Worm (Caenorhabditis elegans) whole organism, young adult: Measurements from ENCODE around the gene T24E12.12.

Experiments
- B0035.1 ChIP-seq: sonication (generic microtip); optimal IDR thresholded peaks from 2 replicates; lab custom pipeline; 2016; ENCODE audit warnings: missing genetic modification characterization, mild to moderate bottlenecking, missing compliant biosample characterization, missing genotype, missing genetic modification reagents
- B0261.1 ChIP-seq: sonication (generic microtip); optimal IDR thresholded peaks from 2 replicates; lab custom pipeline; 2016; ENCODE audit warnings: mild to moderate bottlenecking, missing genetic modification characterization, moderate library complexity, missing compliant biosample characterization
- ama-1 ChIP-seq, 3 experiments: fragments of 150-350 bp in 1 of 3; sonication (generic microtip) in 2 of 3; optimal IDR thresholded peaks; 2 replicates each; lab custom pipeline; 2014 to 2018; ENCODE audit warnings: missing biosample characterization in 2 of 3, missing genetic modification characterization in 2 of 3, missing genetic modification reagents in 2 of 3
- aptf-2 ChIP-seq: fragments of 200-800 bp; sonication (Bioruptor generic); conservative IDR thresholded peaks from 2 replicates; pipeline ENCODE4 v1.3.6; 2022; ENCODE audit warnings: missing genetic modification reagents, missing genetic modification characterization, missing compliant biosample characterization
- fkh-3 ChIP-seq: sonication (generic microtip); optimal IDR thresholded peaks from 2 replicates; lab custom pipeline; 2016; ENCODE audit warnings: mild to moderate bottlenecking, missing genetic modification characterization, missing compliant biosample characterization
- hmg-1.2 ChIP-seq: fragments of 200-800 bp; sonication (Bioruptor generic); IDR thresholded peaks from 2 replicates; pipeline ENCODE4 v1.3.6; 2022; ENCODE audit warnings: missing genetic modification reagents, missing genetic modification characterization, missing compliant biosample characterization
- madf-3 ChIP-seq: fragments of 200-800 bp; sonication (Bioruptor generic); IDR thresholded peaks from 2 replicates; pipeline ENCODE4 v1.3.6; 2022; ENCODE audit warnings: missing genetic modification reagents, missing genetic modification characterization, missing compliant biosample characterization
- nhr-179 ChIP-seq: sonication (generic microtip); optimal IDR thresholded peaks from 2 replicates; lab custom pipeline; 2016; ENCODE audit warnings: mild to moderate bottlenecking, missing genetic modification characterization, missing compliant biosample characterization
- pha-4 ChIP-seq: fragments of 150-350 bp; sonication (generic microtip); optimal IDR thresholded peaks from 2 replicates; lab custom pipeline; 2014; ENCODE audit warnings: missing biosample characterization, missing genetic modification reagents, missing genetic modification characterization
- sptf-2 ChIP-seq: fragments of 200-800 bp; sonication (Bioruptor generic); optimal IDR thresholded peaks from 2 replicates; lab custom pipeline; 2018; ENCODE audit warnings: mild to moderate bottlenecking, missing genetic modification characterization, missing compliant biosample characterization
- zfh-2 ChIP-seq: fragments of 200-800 bp; sonication (Bioruptor generic); conservative IDR thresholded peaks from 2 replicates; pipeline ENCODE4 v1.3.6; 2022; ENCODE audit warnings: missing genetic modification reagents, missing genetic modification characterization, missing compliant biosample characterization

DNA sequence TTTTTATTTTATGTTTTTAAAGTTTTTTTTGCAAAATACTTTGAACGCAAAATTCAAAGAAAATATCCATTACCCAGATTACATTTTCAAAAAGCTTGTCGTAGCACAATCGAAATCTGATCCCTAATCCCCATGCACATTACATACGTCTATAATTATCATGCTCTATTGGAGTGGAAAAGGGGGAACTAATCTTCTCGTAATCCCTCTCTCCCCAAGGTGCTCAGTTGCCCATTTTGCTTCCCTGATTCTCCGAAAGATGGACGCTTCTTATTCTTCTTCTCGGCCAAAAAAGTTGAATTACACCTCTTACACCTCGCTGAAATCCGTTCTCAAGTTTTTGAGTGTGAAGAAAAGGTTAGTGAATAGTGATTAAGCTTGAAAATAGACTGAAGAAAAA lies 48.0 kb upstream of the T24E12.12 start, which contains the start of gene fbxc-53:
- TF ChIP-seq B0035.1 (tag; lab: Kevin White, UChicago) (no peak), aptf-2 (no peak), pha-4 (tag; lab: Kevin White, UChicago) (no peak), nhr-179 (no peak), ama-1 (optimal IDR thresholded peaks at IDR 0.05; lab: Kevin White, UChicago) (no peak), ama-1 (GFP tag; optimal IDR thresholded peaks at IDR 0.05; lab: Kevin White, UChicago) (no peak), zfh-2 (GFP tag; lab: Robert Waterston, UW) (no peak), fkh-3 (tag; lab: Kevin White, UChicago) (no peak), madf-3 (GFP tag; lab: Robert Waterston, UW) (no peak), B0261.1 (tag; lab: Kevin White, UChicago) (no peak), hmg-1.2 (GFP tag; lab: Robert Waterston, UW) (no peak), sptf-2 (GFP tag; lab: Kevin White, UChicago) (no peak)
